Worm (Caenorhabditis elegans) whole organism, young adult: Measurements from ENCODE around the gene F14F7.7.

Experiments
- B0019.2 ChIP-seq: fragments of 200-800 bp; sonication (Bioruptor generic); conservative IDR thresholded peaks from 2 replicates; pipeline ENCODE4 v1.3.6; 2022; ENCODE audit warnings: missing genetic modification reagents, missing genetic modification characterization, missing compliant biosample characterization
- B0035.1 ChIP-seq: sonication (generic microtip); optimal IDR thresholded peaks from 2 replicates; lab custom pipeline; 2016; ENCODE audit warnings: missing genetic modification characterization, mild to moderate bottlenecking, missing compliant biosample characterization, missing genotype, missing genetic modification reagents
- B0336.3 ChIP-seq: fragments of 200-800 bp; sonication (Bioruptor generic); IDR thresholded peaks from 2 replicates; pipeline ENCODE4 v1.3.6; 2022; ENCODE audit warnings: missing genetic modification characterization, missing compliant biosample characterization
- C06A6.2 ChIP-seq: fragments of 200-800 bp; sonication (Bioruptor generic); conservative IDR thresholded peaks from 2 replicates; pipeline ENCODE4 v1.3.6; 2022; ENCODE audit warnings: missing genetic modification characterization, missing compliant biosample characterization
- C17E4.6 ChIP-seq: fragments of 200-800 bp; sonication (Bioruptor generic); IDR thresholded peaks from 2 replicates; pipeline ENCODE4 v1.3.6; 2022; ENCODE audit warnings: missing genetic modification reagents, missing genetic modification characterization, missing compliant biosample characterization
- D2030.7 ChIP-seq: fragments of 200-800 bp; sonication (Bioruptor generic); IDR thresholded peaks from 2 replicates; pipeline ENCODE4 v1.3.6; 2022; ENCODE audit warnings: missing genetic modification reagents, missing genetic modification characterization, missing compliant biosample characterization
- F33H1.4 ChIP-seq: fragments of 200-800 bp; sonication (Bioruptor generic); IDR thresholded peaks from 2 replicates; pipeline ENCODE4 v1.3.6; 2022; ENCODE audit warnings: missing genetic modification reagents, missing genetic modification characterization, missing compliant biosample characterization
- F37B4.10 ChIP-seq: fragments of 200-800 bp; sonication (Bioruptor generic); IDR thresholded peaks from 2 replicates; pipeline ENCODE4 v1.3.6; 2022; ENCODE audit warnings: missing genetic modification characterization, missing compliant biosample characterization
- F57C9.4 ChIP-seq: sonication (generic microtip); optimal IDR thresholded peaks from 2 replicates; lab custom pipeline; 2017; ENCODE audit warnings: mild to moderate bottlenecking, missing genetic modification characterization, missing compliant biosample characterization
- Y53F4B.3 ChIP-seq: fragments of 200-800 bp; sonication (Bioruptor generic); IDR thresholded peaks from 2 replicates; pipeline ENCODE4 v1.3.6; 2022; ENCODE audit warnings: missing genetic modification reagents, missing genetic modification characterization, missing compliant biosample characterization
- Y56A3A.18 ChIP-seq: fragments of 200-800 bp; sonication (Bioruptor generic); IDR thresholded peaks from 2 replicates; pipeline ENCODE4 v1.3.6; 2022; ENCODE audit warnings: missing genetic modification reagents, missing genetic modification characterization, missing compliant biosample characterization
- aptf-2 ChIP-seq: fragments of 200-800 bp; sonication (Bioruptor generic); conservative IDR thresholded peaks from 2 replicates; pipeline ENCODE4 v1.3.6; 2022; ENCODE audit warnings: missing genetic modification reagents, missing genetic modification characterization, missing compliant biosample characterization
- aptf-3 ChIP-seq: fragments of 200-800 bp; sonication (Bioruptor generic); IDR thresholded peaks from 2 replicates; pipeline ENCODE4 v1.3.6; 2022; ENCODE audit warnings: missing genetic modification characterization, missing compliant biosample characterization
- athp-1 ChIP-seq: sonication (generic microtip); optimal IDR thresholded peaks from 2 replicates; lab custom pipeline; 2017; ENCODE audit warnings: mild to moderate bottlenecking, missing genetic modification characterization, missing compliant biosample characterization
- attf-3 ChIP-seq: fragments of 200-800 bp; sonication (Bioruptor generic); conservative IDR thresholded peaks from 2 replicates; pipeline ENCODE4 v1.3.6; 2022; ENCODE audit warnings: missing genetic modification reagents, missing genetic modification characterization, missing compliant biosample characterization
- attf-5 ChIP-seq: fragments of 200-800 bp; sonication (Bioruptor generic); optimal IDR thresholded peaks from 2 replicates; lab custom pipeline; 2018; ENCODE audit warnings: mild to moderate bottlenecking, missing genetic modification characterization, missing compliant biosample characterization
- cebp-1 ChIP-seq, 2 experiments: fragments of 200-800 bp in 1 of 2; sonication (Bioruptor generic) in 1 of 2; sonication (generic microtip) in 1 of 2; IDR thresholded peaks in 1 of 2; optimal IDR thresholded peaks in 1 of 2; 2 replicates each; pipeline versions ENCODE4 v1.3.6 to Lab custom; 2017 to 2022; ENCODE audit warnings: missing compliant biosample characterization in 2 of 2, missing genetic modification characterization in 2 of 2, mild to moderate bottlenecking in 1 of 2, missing genetic modification reagents in 1 of 2, moderate library complexity in 1 of 2
- ceh-100 ChIP-seq: fragments of 200-800 bp; sonication (Bioruptor generic); IDR thresholded peaks from 2 replicates; pipeline ENCODE4 v1.3.6; 2022; ENCODE audit warnings: missing genetic modification reagents, missing genetic modification characterization, missing compliant biosample characterization
- ceh-27 ChIP-seq: fragments of 200-800 bp; sonication (Bioruptor generic); optimal IDR thresholded peaks from 2 replicates; lab custom pipeline; 2018; ENCODE audit warnings: mild to moderate bottlenecking, missing genetic modification characterization, moderate library complexity, missing compliant biosample characterization
- ceh-58 ChIP-seq: fragments of 200-800 bp; sonication (Bioruptor generic); IDR thresholded peaks from 2 replicates; pipeline ENCODE4 v1.3.6; 2022; ENCODE audit warnings: missing genetic modification characterization, missing compliant biosample characterization
- ceh-91 ChIP-seq: fragments of 200-800 bp; sonication (Bioruptor generic); IDR thresholded peaks from 2 replicates; pipeline ENCODE4 v1.3.6; 2022; ENCODE audit warnings: missing genetic modification reagents, missing genetic modification characterization, missing compliant biosample characterization
- egl-18 ChIP-seq: fragments of 200-800 bp; sonication (Bioruptor generic); IDR thresholded peaks from 2 replicates; pipeline ENCODE4 v1.3.6; 2022; ENCODE audit warnings: missing genetic modification reagents, missing genetic modification characterization, missing compliant biosample characterization
- hlh-26 ChIP-seq: fragments of 200-800 bp; sonication (Bioruptor generic); conservative IDR thresholded peaks from 2 replicates; pipeline ENCODE4 v1.3.6; 2022; ENCODE audit warnings: missing genetic modification reagents, missing genetic modification characterization, missing compliant biosample characterization
- hsf-1 ChIP-seq: fragments of 200-800 bp; sonication (Bioruptor generic); IDR thresholded peaks from 2 replicates; pipeline ENCODE4 v1.3.6; 2022; ENCODE audit warnings: missing genetic modification reagents, missing genetic modification characterization, missing compliant biosample characterization
- let-607 ChIP-seq, 2 experiments: fragments of 200-800 bp in 1 of 2; sonication (Bioruptor generic) in 1 of 2; sonication (generic microtip) in 1 of 2; optimal IDR thresholded peaks; 2 replicates each; lab custom pipeline; 2016 to 2018; ENCODE audit warnings: mild to moderate bottlenecking in 2 of 2, missing compliant biosample characterization in 2 of 2, missing genetic modification characterization in 2 of 2, moderate library complexity in 2 of 2, missing genotype in 1 of 2
- lin-54 ChIP-seq: fragments of 200-800 bp; sonication (Bioruptor generic); optimal IDR thresholded peaks from 2 replicates; lab custom pipeline; 2018; ENCODE audit warnings: mild to moderate bottlenecking, missing genetic modification characterization, missing compliant biosample characterization
- lsl-1 ChIP-seq: fragments of 200-800 bp; sonication (Bioruptor generic); optimal IDR thresholded peaks from 2 replicates; lab custom pipeline; 2018; ENCODE audit warnings: mild to moderate bottlenecking, missing genetic modification characterization, moderate library complexity, missing compliant biosample characterization
- madf-6 ChIP-seq: fragments of 200-800 bp; sonication (Bioruptor generic); IDR thresholded peaks from 2 replicates; pipeline ENCODE4 v1.3.6; 2022; ENCODE audit warnings: missing genetic modification reagents, missing genetic modification characterization, missing compliant biosample characterization
- madf-8 ChIP-seq: fragments of 200-800 bp; sonication (Bioruptor generic); conservative IDR thresholded peaks from 2 replicates; pipeline ENCODE4 v1.3.6; 2022; ENCODE audit warnings: missing genetic modification reagents, missing genetic modification characterization, missing compliant biosample characterization
- mcd-1 ChIP-seq: fragments of 200-800 bp; sonication (Bioruptor generic); IDR thresholded peaks from 2 replicates; pipeline ENCODE4 v1.3.6; 2022; ENCODE audit warnings: missing genetic modification reagents, missing genetic modification characterization, missing compliant biosample characterization
- mes-4 ChIP-seq: sonication (generic microtip); optimal IDR thresholded peaks from 2 replicates; lab custom pipeline; 2016; ENCODE audit warnings: missing genotype, missing genetic modification characterization, missing compliant biosample characterization
- nfya-1 ChIP-seq: sonication (generic microtip); optimal IDR thresholded peaks from 2 replicates; lab custom pipeline; 2017; ENCODE audit warnings: antibody characterized with exemption, missing compliant biosample characterization, missing genetic modification characterization, borderline replicate concordance; ENCODE audit not compliant: insufficient read depth
- nhr-179 ChIP-seq: sonication (generic microtip); optimal IDR thresholded peaks from 2 replicates; lab custom pipeline; 2016; ENCODE audit warnings: mild to moderate bottlenecking, missing genetic modification characterization, missing compliant biosample characterization
- nhr-80 ChIP-seq: sonication (generic microtip); optimal IDR thresholded peaks from 2 replicates; lab custom pipeline; 2016; ENCODE audit warnings: missing genetic modification characterization, missing compliant biosample characterization
- pbrm-1 ChIP-seq: fragments of 200-800 bp; sonication (Bioruptor generic); IDR thresholded peaks from 2 replicates; pipeline ENCODE4 v1.3.6; 2022; ENCODE audit warnings: missing genetic modification reagents, missing genetic modification characterization, missing compliant biosample characterization
- pha-4 ChIP-seq: fragments of 150-350 bp; sonication (generic microtip); optimal IDR thresholded peaks from 2 replicates; lab custom pipeline; 2014; ENCODE audit warnings: missing biosample characterization, missing genetic modification reagents, missing genetic modification characterization
- repo-1 ChIP-seq: sonication (generic microtip); optimal IDR thresholded peaks from 2 replicates; lab custom pipeline; 2017; ENCODE audit warnings: mild to moderate bottlenecking, missing genetic modification characterization, missing compliant biosample characterization
- snpc-1.1 ChIP-seq: sonication (generic microtip); optimal IDR thresholded peaks from 2 replicates; lab custom pipeline; 2017; ENCODE audit warnings: missing genetic modification characterization, mild to moderate bottlenecking, missing compliant biosample characterization, antibody characterized with exemption, moderate library complexity, missing genotype, missing genetic modification reagents; ENCODE audit not compliant: insufficient read depth
- snpc-4 ChIP-seq, 5 experiments: fragments of 150-350 bp in 1 of 5; sonication (generic microtip) in 4 of 5; optimal IDR thresholded peaks; 2 replicates each; lab custom pipeline; 2014 to 2018; ENCODE audit warnings: missing genetic modification characterization in 5 of 5, missing biosample characterization in 3 of 5, antibody characterized with exemption in 2 of 5, mild to moderate bottlenecking in 2 of 5, missing compliant biosample characterization in 2 of 5, missing genotype in 2 of 5, moderate library complexity in 2 of 5, missing genetic modification reagents in 1 of 5
- somi-1 ChIP-seq: fragments of 200-800 bp; sonication (Bioruptor generic); optimal IDR thresholded peaks from 2 replicates; lab custom pipeline; 2018; ENCODE audit warnings: mild to moderate bottlenecking, missing genetic modification characterization, missing compliant biosample characterization
- tbx-9 ChIP-seq: sonication (generic microtip); optimal IDR thresholded peaks from 2 replicates; lab custom pipeline; 2016; ENCODE audit warnings: borderline replicate concordance, missing genetic modification characterization, inconsistent platforms, missing compliant biosample characterization
- tlf-1 ChIP-seq: fragments of 200-800 bp; sonication (Bioruptor generic); optimal IDR thresholded peaks from 2 replicates; lab custom pipeline; 2018; ENCODE audit warnings: mild to moderate bottlenecking, missing genetic modification characterization, missing compliant biosample characterization
- unc-130 ChIP-seq: sonication (generic microtip); optimal IDR thresholded peaks from 2 replicates; lab custom pipeline; 2016; ENCODE audit warnings: missing genetic modification reagents, missing genetic modification characterization, missing compliant biosample characterization
- ztf-26 ChIP-seq: sonication (generic microtip); optimal IDR thresholded peaks from 2 replicates; lab custom pipeline; 2017; ENCODE audit warnings: missing genetic modification characterization, missing compliant biosample characterization
- ztf-6 ChIP-seq: fragments of 200-800 bp; sonication (Bioruptor generic); IDR thresholded peaks from 2 replicates; pipeline ENCODE4 v1.3.6; 2022; ENCODE audit warnings: missing genetic modification reagents, missing genetic modification characterization, missing compliant biosample characterization

The F14F7.7 gene

DNA sequence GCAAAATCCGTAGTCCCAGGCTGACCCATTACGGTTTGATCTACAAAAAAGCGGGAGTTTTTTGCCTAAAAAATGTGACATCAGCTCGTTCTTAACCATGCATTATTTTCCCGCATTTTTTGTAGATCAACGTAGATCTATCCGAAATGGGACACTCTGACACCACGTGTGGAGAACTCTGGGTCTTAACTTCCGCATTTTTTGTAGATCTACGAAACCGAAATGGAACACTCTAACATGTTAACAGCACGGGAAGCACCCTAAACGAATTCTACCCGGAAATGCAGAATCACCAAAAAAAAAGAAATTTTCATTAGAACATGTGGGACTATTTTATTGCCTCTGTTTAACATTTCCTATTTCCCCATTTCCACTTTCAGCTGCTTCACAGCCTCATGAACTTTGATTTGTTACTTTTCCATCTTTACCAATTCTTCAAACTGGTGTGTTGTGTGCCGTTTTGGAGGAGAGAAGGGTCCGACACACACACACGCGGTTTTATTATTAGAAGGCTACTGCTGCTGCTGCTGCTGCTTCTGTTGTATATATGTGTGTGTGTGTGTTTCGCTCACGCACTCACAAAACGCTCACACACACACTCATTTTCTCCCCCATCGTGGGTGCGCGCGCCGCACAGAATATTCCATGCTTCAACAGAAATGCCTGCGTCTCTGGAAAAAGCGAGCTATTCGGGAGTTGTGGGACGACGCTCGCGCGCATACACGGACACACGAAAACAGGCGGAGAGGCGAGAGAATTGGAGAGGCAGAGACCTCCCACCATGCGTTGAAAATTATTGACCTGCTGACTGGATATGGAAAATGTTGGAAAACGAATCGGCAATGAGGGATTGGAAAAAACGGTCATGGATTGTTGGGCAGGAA is 37.4 kb downstream of the F14F7.7 start (continued):
- peak; percentile 23; the same call in 1 of the 2 replicates for TF ChIP-seq cebp-1 (GFP tag; IDR thresholded peaks at IDR 0.05; lab: Robert Waterston, UW)
- TF ChIP-seq cebp-1 (tag; optimal IDR thresholded peaks at IDR 0.05; lab: Kevin White, UChicago): peak; percentile 79
- TF ChIP-seq attf-3: no peak
- TF ChIP-seq madf-8: no peak
- TF ChIP-seq tlf-1: no peak
- TF ChIP-seq Y53F4B.3 (GFP tag; lab: Robert Waterston, UW): no peak
- TF ChIP-seq F57C9.4: no peak
- TF ChIP-seq ztf-26 (tag; lab: Kevin White, UChicago): peak; percentile 29
- TF ChIP-seq pha-4 (tag; lab: Kevin White, UChicago): no peak
- no peak for TF ChIP-seq tbx-9 (tag; lab: Kevin White, UChicago)
- TF ChIP-seq snpc-1.1 (tag; lab: Kevin White, UChicago): no peak
- no peak for TF ChIP-seq snpc-4 (GFP tag; optimal IDR thresholded peaks at IDR 0.05; lab: Kevin White, UChicago)
- peak in 3 of 4 experiments; percentile 41 to 60 (median 52) for TF ChIP-seq snpc-4 (tag; optimal IDR thresholded peaks at IDR 0.05; lab: Kevin White, UChicago)
- 0 out of 2 replicates have a peak, but pooled peaks have one; percentile 72 for TF ChIP-seq F37B4.10
- peak; percentile 42 for TF ChIP-seq lin-54 (GFP tag; lab: Kevin White, UChicago)
- no peak for TF ChIP-seq C17E4.6 (GFP tag; lab: Robert Waterston, UW)
- TF ChIP-seq C06A6.2: peak; percentile 68
- peak; percentile 58 for TF ChIP-seq mcd-1 (GFP tag; lab: Robert Waterston, UW)
- TF ChIP-seq pbrm-1 (GFP tag; lab: Robert Waterston, UW): peak; percentile 62
- no peak for TF ChIP-seq ceh-58 (GFP tag; lab: Robert Waterston, UW)
- no peak for TF ChIP-seq repo-1
- TF ChIP-seq nfya-1: no peak
- no peak for TF ChIP-seq nhr-179 (tag; lab: Kevin White, UChicago)
- TF ChIP-seq ztf-6: no peak
- peak; percentile 37; the same call in 1 of the 2 replicates for TF ChIP-seq hsf-1
- no peak for TF ChIP-seq ceh-100
- no peak for TF ChIP-seq D2030.7
- TF ChIP-seq F33H1.4 (GFP tag; lab: Robert Waterston, UW): no peak
- TF ChIP-seq somi-1 (GFP tag; lab: Kevin White, UChicago): no peak
- TF ChIP-seq hlh-26 (GFP tag; lab: Robert Waterston, UW): no peak
- 0 out of 2 replicates have a peak, but pooled peaks have one; percentile 41 for TF ChIP-seq Y56A3A.18 (GFP tag; lab: Robert Waterston, UW)
- no peak for TF ChIP-seq madf-6 (GFP tag; lab: Robert Waterston, UW)
- TF ChIP-seq ceh-27 (GFP tag; lab: Kevin White, UChicago): peak; percentile 79
- no peak for TF ChIP-seq mes-4
- TF ChIP-seq B0336.3 (GFP tag; lab: Robert Waterston, UW): peak; percentile 82
- no peak for TF ChIP-seq B0019.2 (GFP tag; lab: Robert Waterston, UW)
- no peak for TF ChIP-seq B0035.1
- TF ChIP-seq attf-5: peak; percentile 82
- no peak for TF ChIP-seq ceh-91 (GFP tag; lab: Robert Waterston, UW)
- no peak for TF ChIP-seq aptf-3 (GFP tag; lab: Robert Waterston, UW)
- no peak for TF ChIP-seq athp-1
- peak; percentile 39 to 47 for TF ChIP-seq let-607 (tag; optimal IDR thresholded peaks at IDR 0.05; lab: Kevin White, UChicago)
- TF ChIP-seq egl-18 (GFP tag; lab: Robert Waterston, UW): no peak
- TF ChIP-seq aptf-2: no peak
- TF ChIP-seq lsl-1 (GFP tag; lab: Kevin White, UChicago): no peak
- peak; percentile 81 for TF ChIP-seq nhr-80 (tag; lab: Kevin White, UChicago)
- TF ChIP-seq unc-130 (GFP tag; lab: Kevin White, UChicago): no peak
